Fruit fly (Drosophila melanogaster): ENCODE results near the gene sty.

DNA sequence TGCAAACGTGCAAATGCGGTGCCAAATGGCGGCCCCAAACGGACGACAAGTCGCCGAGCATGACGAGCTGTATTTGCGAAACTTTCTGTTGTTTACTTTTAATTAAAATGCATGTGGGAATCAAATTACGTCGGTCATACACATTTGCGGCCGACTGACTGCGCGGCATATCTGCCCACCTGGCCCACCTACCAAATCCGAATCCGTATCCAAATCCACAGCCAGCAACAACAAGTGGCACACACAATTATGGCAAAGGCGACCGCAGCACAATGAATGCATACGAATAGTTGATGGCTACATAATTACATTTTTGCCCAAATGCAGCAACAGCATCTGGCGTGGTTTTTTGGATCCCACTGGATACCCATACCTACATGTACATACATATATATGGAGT is 27.0 kb upstream of the sty start:
- TF ChIP-seq ss (GFP tag; optimal IDR thresholded peaks at IDR 0.05) (no peak), spab (GFP tag; optimal IDR thresholded peaks at IDR 0.05) (no peak), CG8632 (GFP tag; optimal IDR thresholded peaks at IDR 0.05) (no peak)
